Fruit fly (Drosophila melanogaster): Measurements from ENCODE around the gene CG14210.

The CG14210 gene

dm6 chrX:19645873-19646541, 30.0 kb downstream of the CG14210 start, which contains the start of gene Arp10 (continued):
- TF ChIP-seq CG4707 (GFP tag; optimal IDR thresholded peaks at IDR 0.05): no peak
- no peak for TF ChIP-seq jigr1 (GFP tag; IDR thresholded peaks at IDR 0.05)
- peak; percentile 46 for TF ChIP-seq grau (tag; optimal IDR thresholded peaks at IDR 0.05)
- TF ChIP-seq Dbx (GFP tag; IDR thresholded peaks at IDR 0.05): no peak
- 0 out of 2 replicates have a peak, but pooled peaks have one; percentile 9 for TF ChIP-seq CG14014 (GFP tag; IDR thresholded peaks at IDR 0.05)
- no peak for TF ChIP-seq vfl (GFP tag; optimal IDR thresholded peaks at IDR 0.05)
- no peak for TF ChIP-seq Taf1 (GFP tag; IDR thresholded peaks at IDR 0.05)
- no peak for TF ChIP-seq fd64A (GFP tag; optimal IDR thresholded peaks at IDR 0.05)
- TF ChIP-seq B-H1 (GFP tag; IDR thresholded peaks at IDR 0.05): no peak
- TF ChIP-seq emc (GFP tag; optimal IDR thresholded peaks at IDR 0.05): no peak
- no peak for TF ChIP-seq en (GFP tag; optimal IDR thresholded peaks at IDR 0.05)
- peak; percentile 60; the same call in 2 of the 3 replicates for TF ChIP-seq CG16813 (GFP tag; IDR thresholded peaks at IDR 0.05; ENCODE audit: partially characterized antibody)
- TF ChIP-seq CG12104 (GFP tag; optimal IDR thresholded peaks at IDR 0.05): no peak
- no peak for TF ChIP-seq Nf-YC (tag; optimal IDR thresholded peaks at IDR 0.05)
- TF ChIP-seq lilli (GFP tag; optimal IDR thresholded peaks at IDR 0.05): peak; percentile 12
- TF ChIP-seq CG4360 (GFP tag; IDR thresholded peaks at IDR 0.05): no peak
- no peak for TF ChIP-seq CG2889 (GFP tag; IDR thresholded peaks at IDR 0.05)
- TF ChIP-seq Ets97D (GFP tag; optimal IDR thresholded peaks at IDR 0.05): peak; percentile 15
- no peak for TF ChIP-seq Doc3 (GFP tag; IDR thresholded peaks at IDR 0.05; ENCODE audit: partially characterized antibody)
- peak; percentile 15 for TF ChIP-seq CG18764 (GFP tag; optimal IDR thresholded peaks at IDR 0.05)
- peak; percentile 92 for TF ChIP-seq ssp (GFP tag; IDR thresholded peaks at IDR 0.05)
- no peak for TF ChIP-seq CG7372 (GFP tag; IDR thresholded peaks at IDR 0.05)
- peak; percentile 88 for TF ChIP-seq CG30020 (tag; optimal IDR thresholded peaks at IDR 0.05)
- TF ChIP-seq CG18262 (tag; optimal IDR thresholded peaks at IDR 0.05): peak; percentile 13
- TF ChIP-seq disco-r (GFP tag; optimal IDR thresholded peaks at IDR 0.05): no peak
- no peak for TF ChIP-seq pita (GFP tag; optimal IDR thresholded peaks at IDR 0.05)
- no peak for TF ChIP-seq CG7271 (tag; optimal IDR thresholded peaks at IDR 0.05)
- no peak for TF ChIP-seq Xrp1 (GFP tag; IDR thresholded peaks at IDR 0.05)
- peak; percentile 48 for TF ChIP-seq Sry-β (GFP tag; optimal IDR thresholded peaks at IDR 0.05)
- TF ChIP-seq scrt (GFP tag; optimal IDR thresholded peaks at IDR 0.05): no peak
- 0 out of 2 replicates have a peak, but pooled peaks have one; percentile 16 for TF ChIP-seq Rfx (GFP tag; IDR thresholded peaks at IDR 0.05)

dm6 chrX:19651757-19652419, 35.9 kb downstream of the CG14210 start, which contains the start of the genes Ranbp21 and Elys:
Gene Ranbp21 (minus strand): TSS chrX:19652269.
Gene Elys (plus strand): TSS chrX:19652305.
- TF ChIP-seq row (GFP tag; IDR thresholded peaks at IDR 0.05) (peak; percentile 70), lov (optimal IDR thresholded peaks at IDR 0.05) (no peak), lov (GFP tag; IDR thresholded peaks at IDR 0.05) (no peak), CG6854 (GFP tag; optimal IDR thresholded peaks at IDR 0.05) (no peak), disco-r (GFP tag; optimal IDR thresholded peaks at IDR 0.05) (peak; percentile 12), Bgb (GFP tag; IDR thresholded peaks at IDR 0.05; ENCODE audit: partially characterized antibody) (peak; percentile 31; the same call in 1 of the 2 replicates), chif (GFP tag; optimal IDR thresholded peaks at IDR 0.05) (peak; percentile 52), tup (GFP tag; optimal IDR thresholded peaks at IDR 0.05) (peak; percentile 33), CG12391 (tag; optimal IDR thresholded peaks at IDR 0.05) (peak; percentile 50), CG3995 (GFP tag; optimal IDR thresholded peaks at IDR 0.05) (no peak), Mes4 (GFP tag; optimal IDR thresholded peaks at IDR 0.05) (peak; percentile 61), jumu (GFP tag; optimal IDR thresholded peaks at IDR 0.05) (peak; percentile 78), CG11695 (GFP tag; IDR thresholded peaks at IDR 0.05) (peak; percentile 46; the same call in 1 of the 3 replicates), vfl (GFP tag; optimal IDR thresholded peaks at IDR 0.05) (peak; percentile 26), CG16815 (GFP tag; optimal IDR thresholded peaks at IDR 0.05) (no peak), tll (GFP tag; optimal IDR thresholded peaks at IDR 0.05) (no peak), Gsc (GFP tag; IDR thresholded peaks at IDR 0.05) (no peak), knrl (GFP tag; IDR thresholded peaks at IDR 0.05; ENCODE audit: partially characterized antibody) (peak; percentile 61), Hr3 (GFP tag; optimal IDR thresholded peaks at IDR 0.05) (peak; percentile 46), HLH54F (GFP tag; optimal IDR thresholded peaks at IDR 0.05) (peak; percentile 76), Sox100B (GFP tag; optimal IDR thresholded peaks at IDR 0.05) (no peak)

All from whole organism, embryonic.